Worm (Caenorhabditis elegans) whole organism, mixed stage, embryonic: Measurements from ENCODE around the gene K07E3.2.

Source experiments
- lin-13 ChIP-seq: fragments of 150-350 bp; optimal IDR thresholded peaks from 2 replicates; lab custom pipeline; 2014; ENCODE audit warnings: missing biosample characterization, missing genetic modification characterization
- lsy-2 ChIP-seq: fragments of 150-350 bp; optimal IDR thresholded peaks from 2 replicates; lab custom pipeline; 2014; ENCODE audit warnings: missing biosample characterization, missing genetic modification characterization
- nhr-2 ChIP-seq: fragments of 150-350 bp; optimal IDR thresholded peaks from 2 replicates; lab custom pipeline; 2014; ENCODE audit warnings: missing biosample characterization, missing genetic modification characterization
- nhr-76 ChIP-seq: sonication (generic microtip); optimal IDR thresholded peaks from 2 replicates; lab custom pipeline; 2017; ENCODE audit warnings: missing biosample characterization, missing genetic modification characterization
- snpc-4 ChIP-seq: fragments of 150-350 bp; optimal IDR thresholded peaks from 2 replicates; lab custom pipeline; 2014; ENCODE audit warnings: missing biosample characterization, missing genetic modification characterization

- TF ChIP-seq nhr-2 (tag; lab: Kevin White, UChicago) (no peak), lin-13 (tag; lab: Kevin White, UChicago) (no peak), lsy-2 (tag; lab: Kevin White, UChicago) (no peak), snpc-4 (tag; lab: Kevin White, UChicago) (no peak), nhr-76 (tag; lab: Kevin White, UChicago) (no peak)
Observed at ce11 chrX:8117827-8118317, 13.8 kb downstream of the K07E3.2 start.
